Fruit fly (Drosophila melanogaster) whole organism, embryonic: Measurements from ENCODE around the gene CG8563.

Source experiments
- BtbVII ChIP-seq: fragments of 200-800 bp; sonication (Bioruptor generic); optimal IDR thresholded peaks from 3 replicates; lab custom pipeline; 2017; ENCODE audit warnings: missing biosample characterization, mild to moderate bottlenecking, missing genetic modification characterization
- CG10366 ChIP-seq: fragments of 200-800 bp; sonication (Bioruptor generic); IDR thresholded peaks from 2 replicates; pipeline ENCODE4 v1.3.6; 2022; ENCODE audit warnings: missing biosample characterization, missing genetic modification characterization
- CG10959 ChIP-seq: fragments of 200-800 bp; sonication (Bioruptor generic); IDR thresholded peaks from 2 replicates; pipeline ENCODE4 v1.3.6; 2022; ENCODE audit warnings: missing biosample characterization, missing genetic modification characterization
- CG12155 ChIP-seq: fragments of 200-800 bp; sonication (Bioruptor generic); optimal IDR thresholded peaks from 3 replicates; lab custom pipeline; 2016; ENCODE audit warnings: missing biosample characterization, missing genetic modification characterization
- CG12236 ChIP-seq: fragments of 200-800 bp; sonication (Bioruptor generic); optimal IDR thresholded peaks from 2 replicates; lab custom pipeline; 2016; ENCODE audit warnings: missing biosample characterization, missing genetic modification characterization
- CG13775 ChIP-seq: fragments of 200-800 bp; sonication (Bioruptor generic); optimal IDR thresholded peaks from 3 replicates; lab custom pipeline; 2017; ENCODE audit warnings: missing biosample characterization, mild to moderate bottlenecking, missing genetic modification characterization
- CG14014 ChIP-seq: fragments of 200-800 bp; sonication (Bioruptor generic); IDR thresholded peaks from 2 replicates; pipeline ENCODE4 v1.3.6; 2022; ENCODE audit warnings: missing biosample characterization, missing genetic modification characterization
- CG1602 ChIP-seq: fragments of 200-800 bp; sonication (Bioruptor generic); optimal IDR thresholded peaks from 3 replicates; lab custom pipeline; 2016; ENCODE audit warnings: missing biosample characterization, missing genetic modification characterization
- CG16863 ChIP-seq: fragments of 200-800 bp; sonication (Bioruptor generic); optimal IDR thresholded peaks from 3 replicates; lab custom pipeline; 2016; ENCODE audit warnings: missing biosample characterization, missing genetic modification characterization
- CG17359 ChIP-seq: fragments of 200-800 bp; sonication (Bioruptor generic); optimal IDR thresholded peaks from 3 replicates; lab custom pipeline; 2018; ENCODE audit warnings: missing biosample characterization, mild to moderate bottlenecking, missing genetic modification characterization, moderate library complexity
- CG17568 ChIP-seq: fragments of 200-800 bp; sonication (Bioruptor generic); optimal IDR thresholded peaks from 2 replicates; lab custom pipeline; 2018; ENCODE audit warnings: missing biosample characterization, mild to moderate bottlenecking, missing genetic modification characterization, moderate library complexity
- CG2712 ChIP-seq: fragments of 200-800 bp; optimal IDR thresholded peaks from 3 replicates; lab custom pipeline; 2019; ENCODE audit warnings: missing biosample characterization, mild to moderate bottlenecking, missing genetic modification characterization, moderate library complexity
- CG30020 ChIP-seq: fragments of 200-800 bp; optimal IDR thresholded peaks from 2 replicates; lab custom pipeline; 2019; ENCODE audit warnings: missing biosample characterization, mild to moderate bottlenecking, missing genetic modification characterization, moderate library complexity
- CG31365 ChIP-seq: fragments of 200-800 bp; sonication (Bioruptor generic); optimal IDR thresholded peaks from 2 replicates; lab custom pipeline; 2018; ENCODE audit warnings: missing biosample characterization, mild to moderate bottlenecking, missing genetic modification characterization
- CG34224 ChIP-seq: fragments of 200-800 bp; sonication (Bioruptor generic); IDR thresholded peaks from 3 replicates; pipeline ENCODE4 v1.3.6; 2022; ENCODE audit warnings: missing biosample characterization, missing genetic modification characterization; ENCODE audit not compliant: partially characterized antibody
- CG3847 ChIP-seq: fragments of 200-800 bp; sonication (Bioruptor generic); IDR thresholded peaks from 2 replicates; pipeline ENCODE4 v1.3.6; 2022; ENCODE audit warnings: missing biosample characterization, missing genetic modification characterization
- CG5180 ChIP-seq: fragments of 200-800 bp; sonication (Bioruptor generic); optimal IDR thresholded peaks from 3 replicates; lab custom pipeline; 2017; ENCODE audit warnings: missing biosample characterization, missing genetic modification characterization, mild to moderate bottlenecking, moderate library complexity, missing genetic modification reagents
- CG6791 ChIP-seq: fragments of 200-800 bp; sonication (Bioruptor generic); IDR thresholded peaks from 3 replicates; pipeline ENCODE4 v1.3.6; 2022; ENCODE audit warnings: missing biosample characterization, missing genetic modification characterization; ENCODE audit not compliant: partially characterized antibody
- CG8478 ChIP-seq: fragments of >200 bp; optimal IDR thresholded peaks from 2 replicates; lab custom pipeline; 2018
- D19A ChIP-seq: fragments of 200-800 bp; optimal IDR thresholded peaks from 3 replicates; lab custom pipeline; 2019; ENCODE audit warnings: missing biosample characterization, mild to moderate bottlenecking, missing genetic modification characterization, moderate library complexity
- Dp ChIP-seq: fragments of 200-800 bp; sonication (Bioruptor generic); optimal IDR thresholded peaks from 2 replicates; lab custom pipeline; 2018; ENCODE audit warnings: missing biosample characterization, mild to moderate bottlenecking, missing genetic modification characterization, moderate library complexity
- Eip74EF ChIP-seq, 2 experiments: fragments of 200-800 bp in 1 of 2; fragments of >200 bp in 1 of 2; sonication (Bioruptor generic) in 1 of 2; optimal IDR thresholded peaks; 2 replicates each; lab custom pipeline; 2017 to 2019; ENCODE audit warnings: missing biosample characterization in 2 of 2, missing genetic modification characterization in 2 of 2, mild to moderate bottlenecking in 1 of 2, moderate library complexity in 1 of 2
- Hsf ChIP-seq: fragments of 200-800 bp; sonication (Bioruptor generic); optimal IDR thresholded peaks from 3 replicates; lab custom pipeline; 2016; ENCODE audit warnings: missing biosample characterization, missing genetic modification characterization
- Lhr ChIP-seq: fragments of 200-800 bp; sonication (Bioruptor generic); optimal IDR thresholded peaks from 3 replicates; lab custom pipeline; 2017; ENCODE audit warnings: mild to moderate bottlenecking, missing biosample characterization, missing genetic modification reagents, missing genetic modification characterization
- NC2β ChIP-seq: fragments of 200-800 bp; sonication (Bioruptor generic); optimal IDR thresholded peaks from 2 replicates; lab custom pipeline; 2016; ENCODE audit warnings: missing biosample characterization, missing genetic modification characterization
- NfI ChIP-seq: fragments of 200-800 bp; sonication (Bioruptor generic); optimal IDR thresholded peaks from 3 replicates; lab custom pipeline; 2018; ENCODE audit warnings: missing biosample characterization, mild to moderate bottlenecking, missing genetic modification characterization, moderate library complexity
- Trl ChIP-seq, 3 experiments: fragments of >200 bp in 2 of 3; fragments of 200-800 bp in 1 of 3; sonication (Bioruptor generic) in 1 of 3; optimal IDR thresholded peaks; 2 replicates in 1 of 3; 3 replicates in 2 of 3; lab custom pipeline; 2016 to 2017; ENCODE audit warnings: missing biosample characterization in 1 of 3, missing genetic modification characterization in 1 of 3
- ash1 ChIP-seq: fragments of 200-800 bp; sonication (Bioruptor generic); optimal IDR thresholded peaks from 2 replicates; lab custom pipeline; 2018; ENCODE audit warnings: missing biosample characterization, mild to moderate bottlenecking, missing genetic modification characterization
- dimm ChIP-seq: fragments of 200-800 bp; sonication (Bioruptor generic); IDR thresholded peaks from 2 replicates; pipeline ENCODE4 v1.3.6; 2022; ENCODE audit warnings: missing biosample characterization, missing genetic modification characterization
- dpn ChIP-seq, 2 experiments: fragments of 200-800 bp; sonication (Bioruptor generic); optimal IDR thresholded peaks; 3 replicates each; lab custom pipeline; 2016; ENCODE audit warnings: missing biosample characterization in 2 of 2, missing genetic modification characterization in 2 of 2
- ftz-f1 ChIP-seq: fragments of 200-800 bp; sonication (Bioruptor generic); optimal IDR thresholded peaks from 2 replicates; lab custom pipeline; 2016; ENCODE audit warnings: missing biosample characterization, missing genetic modification characterization
- gem ChIP-seq: fragments of 200-800 bp; sonication (Bioruptor generic); optimal IDR thresholded peaks from 2 replicates; lab custom pipeline; 2019; ENCODE audit warnings: missing biosample characterization, mild to moderate bottlenecking, missing genetic modification characterization, moderate library complexity
- hkb ChIP-seq, 2 experiments: fragments of 200-800 bp in 1 of 2; fragments of >200 bp in 1 of 2; sonication (Bioruptor generic) in 1 of 2; IDR thresholded peaks in 1 of 2; optimal IDR thresholded peaks in 1 of 2; 2 replicates each; pipeline versions ENCODE4 v1.3.6 to Lab custom; 2017 to 2022; ENCODE audit warnings: missing biosample characterization in 1 of 2, missing genetic modification characterization in 1 of 2
- jigr1 ChIP-seq: fragments of 200-800 bp; sonication (Bioruptor generic); IDR thresholded peaks from 3 replicates; pipeline ENCODE4 v1.3.6; 2022; ENCODE audit warnings: missing biosample characterization, missing genetic modification characterization
- klu ChIP-seq: fragments of 200-800 bp; sonication (Bioruptor generic); IDR thresholded peaks from 2 replicates; pipeline ENCODE4 v1.3.6; 2022; ENCODE audit warnings: missing biosample characterization, missing genetic modification characterization
- luna ChIP-seq: fragments of 200-800 bp; sonication (Bioruptor generic); optimal IDR thresholded peaks from 2 replicates; lab custom pipeline; 2016; ENCODE audit warnings: missing biosample characterization, missing genetic modification characterization
- nmo ChIP-seq: fragments of 200-800 bp; sonication (Bioruptor generic); optimal IDR thresholded peaks from 2 replicates; lab custom pipeline; 2018; ENCODE audit warnings: missing biosample characterization, mild to moderate bottlenecking, missing genetic modification characterization, moderate library complexity
- odd ChIP-seq: fragments of 200-800 bp; sonication (Bioruptor generic); optimal IDR thresholded peaks from 2 replicates; lab custom pipeline; 2017; ENCODE audit warnings: missing biosample characterization, mild to moderate bottlenecking, missing genetic modification characterization
- onecut ChIP-seq: fragments of 200-800 bp; sonication (Bioruptor generic); IDR thresholded peaks from 2 replicates; pipeline ENCODE4 v1.3.6; 2022; ENCODE audit warnings: missing biosample characterization, missing genetic modification characterization
- p53 ChIP-seq: fragments of 200-800 bp; sonication (Bioruptor generic); optimal IDR thresholded peaks from 2 replicates; lab custom pipeline; 2016; ENCODE audit warnings: missing biosample characterization, missing genetic modification characterization
- prd ChIP-seq, 3 experiments: fragments of >200 bp in 2 of 3; fragments of 200-800 bp in 1 of 3; sonication (Bioruptor generic) in 1 of 3; optimal IDR thresholded peaks in 2 of 3; IDR thresholded peaks in 1 of 3; 2 replicates in 2 of 3; 3 replicates in 1 of 3; pipeline versions ENCODE4 v1.3.6 to Lab custom; 2017 to 2022; ENCODE audit warnings: missing biosample characterization in 1 of 3, missing genetic modification characterization in 1 of 3
- psq ChIP-seq: fragments of 200-800 bp; sonication (Bioruptor generic); optimal IDR thresholded peaks from 2 replicates; lab custom pipeline; 2017; ENCODE audit warnings: missing biosample characterization, missing genetic modification characterization
- sim ChIP-seq: fragments of 200-800 bp; sonication (Bioruptor generic); IDR thresholded peaks from 2 replicates; pipeline ENCODE4 v1.3.6; 2022; ENCODE audit warnings: missing biosample characterization, missing genetic modification characterization
- so ChIP-seq: fragments of 200-800 bp; sonication (Bioruptor generic); IDR thresholded peaks from 3 replicates; pipeline ENCODE4 v1.3.6; 2022; ENCODE audit warnings: missing biosample characterization, missing genetic modification characterization
- stc ChIP-seq: fragments of 200-800 bp; sonication (Bioruptor generic); IDR thresholded peaks from 2 replicates; pipeline ENCODE4 v1.3.6; 2022; ENCODE audit warnings: missing biosample characterization, missing genetic modification characterization
- tap ChIP-seq: fragments of 200-800 bp; optimal IDR thresholded peaks from 3 replicates; lab custom pipeline; 2019; ENCODE audit warnings: missing biosample characterization, mild to moderate bottlenecking, missing genetic modification characterization, moderate library complexity
- tgo ChIP-seq: fragments of 200-800 bp; sonication (Bioruptor generic); IDR thresholded peaks from 3 replicates; pipeline ENCODE4 v1.3.6; 2022; ENCODE audit warnings: missing biosample characterization, missing genetic modification characterization
- zf30C ChIP-seq: fragments of 200-800 bp; sonication (Bioruptor generic); optimal IDR thresholded peaks from 3 replicates; lab custom pipeline; 2018; ENCODE audit warnings: missing biosample characterization, mild to moderate bottlenecking, missing genetic modification characterization

CG8563 gene

DNA sequence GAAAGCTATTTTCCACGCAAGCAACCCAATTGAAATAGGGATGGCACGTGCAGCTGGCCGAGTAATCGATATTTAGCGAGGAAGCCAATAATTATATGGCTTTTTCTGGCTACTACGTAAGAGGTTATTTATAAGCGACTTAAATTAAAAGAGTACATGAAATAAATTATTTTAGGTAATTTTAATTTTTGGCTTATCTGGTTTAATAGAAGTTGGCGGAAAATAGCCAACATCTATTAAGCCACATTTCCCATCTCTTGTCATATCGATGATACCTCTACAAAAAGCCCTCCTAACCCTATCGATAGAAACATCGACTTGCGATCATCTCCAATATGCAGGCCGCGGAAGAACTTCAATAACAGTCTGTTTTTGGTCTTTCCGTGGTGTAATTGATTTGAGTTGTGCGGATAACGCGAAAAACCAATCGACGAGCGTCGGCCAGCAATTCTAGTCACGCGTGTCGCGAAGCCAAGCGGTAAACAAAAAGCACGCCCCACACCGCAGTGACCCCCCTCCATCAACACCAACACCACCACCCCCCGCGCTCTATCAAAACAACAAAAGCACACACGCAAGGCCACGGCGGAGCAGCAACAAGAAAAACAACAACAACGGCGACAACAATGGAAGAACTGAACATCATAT, 42.4 kb upstream of the CG8563 start, which contains the start of the genes Srp19 and qm (continued):
- TF ChIP-seq so (GFP tag; lab: Robert Waterston, UW) (peak; percentile 55; the same call in 2 of the 3 replicates), zf30C (GFP tag; lab: Kevin White, UChicago) (no peak), CG12236 (GFP tag; lab: Kevin White, UChicago) (no peak), prd (optimal IDR thresholded peaks at IDR 0.05; lab: Kevin White, UChicago) (no peak), prd (GFP tag; IDR thresholded peaks at IDR 0.05; lab: Robert Waterston, UW) (peak; percentile 71), CG31365 (no peak), CG8478 (lab: Kevin White, UChicago) (no peak), dpn (GFP tag; optimal IDR thresholded peaks at IDR 0.05; lab: Kevin White, UChicago) (peak; percentile 56 to 65), Eip74EF (GFP tag; optimal IDR thresholded peaks at IDR 0.05; lab: Kevin White, UChicago) (peak in 1 of 2 experiments; percentile 44), onecut (GFP tag; lab: Robert Waterston, UW) (peak; percentile 44; the same call in 1 of the 2 replicates), Hsf (peak; percentile 56), CG3847 (GFP tag; lab: Robert Waterston, UW) (peak; percentile 57), CG34224 (GFP tag; lab: Robert Waterston, UW) (peak; percentile 70), CG12155 (GFP tag; lab: Kevin White, UChicago) (peak; percentile 36), CG5180 (GFP tag; lab: Kevin White, UChicago) (no peak), dimm (GFP tag; lab: Robert Waterston, UW) (no peak), ash1 (GFP tag; lab: Kevin White, UChicago) (no peak), CG1602 (peak; percentile 36), CG10366 (GFP tag; lab: Robert Waterston, UW) (no peak; the same call in 1 of the 2 replicates), D19A (tag; lab: Kevin White, UChicago) (no peak), CG2712 (tag; lab: Kevin White, UChicago) (peak; percentile 68), CG14014 (GFP tag; lab: Robert Waterston, UW) (peak; percentile 45), p53 (GFP tag; lab: Kevin White, UChicago) (no peak), jigr1 (no peak), gem (peak; percentile 76), sim (GFP tag; lab: Robert Waterston, UW) (0 out of 2 replicates have a peak, but pooled peaks have one; percentile 31), CG13775 (GFP tag; lab: Kevin White, UChicago) (peak; percentile 31), Lhr (GFP tag; lab: Kevin White, UChicago) (no peak), NC2β (GFP tag; lab: Kevin White, UChicago) (no peak), Dp (GFP tag; lab: Kevin White, UChicago) (peak; percentile 5), luna (GFP tag; lab: Kevin White, UChicago) (peak; percentile 17), odd (GFP tag; lab: Kevin White, UChicago) (peak; percentile 6), NfI (GFP tag; lab: Kevin White, UChicago) (peak; percentile 0), Trl (optimal IDR thresholded peaks at IDR 0.05; lab: Kevin White, UChicago) (no peak), Trl (GFP tag; optimal IDR thresholded peaks at IDR 0.05; lab: Kevin White, UChicago) (peak; percentile 70), tap (tag; lab: Kevin White, UChicago) (no peak), CG16863 (GFP tag; lab: Kevin White, UChicago) (peak; percentile 25), BtbVII (GFP tag; lab: Kevin White, UChicago) (peak; percentile 55), CG6791 (GFP tag; lab: Robert Waterston, UW) (peak; percentile 83; the same call in 2 of the 3 replicates), nmo (GFP tag; lab: Kevin White, UChicago) (peak; percentile 60), CG17359 (no peak), klu (peak; percentile 61; the same call in 1 of the 2 replicates), stc (GFP tag; lab: Robert Waterston, UW) (peak; percentile 19; the same call in 1 of the 2 replicates), ftz-f1 (peak; percentile 87), tgo (GFP tag; lab: Robert Waterston, UW) (peak; percentile 28), CG17568 (GFP tag; lab: Kevin White, UChicago) (no peak), hkb (optimal IDR thresholded peaks at IDR 0.05; lab: Kevin White, UChicago) (peak; percentile 68), hkb (GFP tag; IDR thresholded peaks at IDR 0.05; lab: Robert Waterston, UW) (peak; percentile 35; the same call in 1 of the 2 replicates), CG10959 (GFP tag; lab: Robert Waterston, UW) (no peak; the same call in 1 of the 2 replicates), CG30020 (tag; lab: Kevin White, UChicago) (peak; percentile 55), psq (GFP tag; lab: Kevin White, UChicago) (no peak)
